Worm (Caenorhabditis elegans) whole organism, late embryonic: Measurements from ENCODE around the gene F41G3.3.

Source experiments
- C08G9.2 ChIP-seq: sonication (generic microtip); optimal IDR thresholded peaks from 2 replicates; lab custom pipeline; 2016; ENCODE audit warnings: mild to moderate bottlenecking, missing genetic modification characterization, moderate library complexity, missing compliant biosample characterization
- K09A11.1 ChIP-seq: sonication (generic microtip); optimal IDR thresholded peaks from 2 replicates; lab custom pipeline; 2017; ENCODE audit warnings: antibody characterized with exemption, mild to moderate bottlenecking, missing genetic modification characterization, missing compliant biosample characterization; ENCODE audit not compliant: insufficient read depth
- T23F11.4 ChIP-seq: fragments of 200-800 bp; sonication (Bioruptor generic); optimal IDR thresholded peaks from 2 replicates; lab custom pipeline; 2018; ENCODE audit warnings: mild to moderate bottlenecking, missing genetic modification characterization, missing compliant biosample characterization
- ahr-1 ChIP-seq: sonication (generic microtip); optimal IDR thresholded peaks from 2 replicates; lab custom pipeline; 2016; ENCODE audit warnings: missing genetic modification characterization, missing compliant biosample characterization
- ceh-18 ChIP-seq: sonication (generic microtip); optimal IDR thresholded peaks from 2 replicates; lab custom pipeline; 2016; ENCODE audit warnings: missing genetic modification characterization, missing compliant biosample characterization
- ceh-2 ChIP-seq: sonication (generic microtip); optimal IDR thresholded peaks from 2 replicates; lab custom pipeline; 2016; ENCODE audit warnings: missing genotype, missing genetic modification characterization, missing compliant biosample characterization
- ceh-31 ChIP-seq: sonication (generic microtip); optimal IDR thresholded peaks from 2 replicates; lab custom pipeline; 2016; ENCODE audit warnings: missing genetic modification characterization, missing compliant biosample characterization
- ceh-45 ChIP-seq: fragments of 200-800 bp; sonication (Bioruptor generic); IDR thresholded peaks from 2 replicates; pipeline ENCODE4 v1.3.6; 2022; ENCODE audit warnings: missing genetic modification reagents, missing genetic modification characterization, missing compliant biosample characterization
- ceh-48 ChIP-seq: sonication (generic microtip); optimal IDR thresholded peaks from 2 replicates; lab custom pipeline; 2016; ENCODE audit warnings: missing genetic modification characterization, inconsistent platforms, missing compliant biosample characterization
- che-1 ChIP-seq: sonication (generic microtip); optimal IDR thresholded peaks from 2 replicates; lab custom pipeline; 2016; ENCODE audit warnings: mild to moderate bottlenecking, missing genetic modification characterization, missing compliant biosample characterization
- dmd-4 ChIP-seq: sonication (generic microtip); optimal IDR thresholded peaks from 2 replicates; lab custom pipeline; 2016; ENCODE audit warnings: borderline replicate concordance, missing genetic modification characterization, missing compliant biosample characterization
- dve-1 ChIP-seq: sonication (generic microtip); optimal IDR thresholded peaks from 2 replicates; lab custom pipeline; 2017; ENCODE audit warnings: antibody characterized with exemption, mild to moderate bottlenecking, missing genetic modification characterization, missing compliant biosample characterization
- eyg-1 ChIP-seq: sonication (generic microtip); optimal IDR thresholded peaks from 2 replicates; lab custom pipeline; 2016; ENCODE audit warnings: missing genotype, missing genetic modification characterization, missing compliant biosample characterization
- fax-1 ChIP-seq: sonication (generic microtip); optimal IDR thresholded peaks from 2 replicates; lab custom pipeline; 2016; ENCODE audit warnings: missing genotype, missing genetic modification characterization, missing compliant biosample characterization
- hlh-13 ChIP-seq: fragments of 200-800 bp; sonication (Bioruptor generic); optimal IDR thresholded peaks from 2 replicates; lab custom pipeline; 2018; ENCODE audit warnings: mild to moderate bottlenecking, missing genetic modification characterization, missing compliant biosample characterization
- hlh-15 ChIP-seq: sonication (generic microtip); optimal IDR thresholded peaks from 2 replicates; lab custom pipeline; 2016; ENCODE audit warnings: missing genetic modification characterization, missing compliant biosample characterization
- hlh-8 ChIP-seq: sonication (generic microtip); optimal IDR thresholded peaks from 2 replicates; lab custom pipeline; 2016; ENCODE audit warnings: missing genotype, missing genetic modification characterization, missing compliant biosample characterization
- lin-11 ChIP-seq: fragments of 200-800 bp; sonication (Bioruptor generic); optimal IDR thresholded peaks from 2 replicates; lab custom pipeline; 2018; ENCODE audit warnings: mild to moderate bottlenecking, missing genetic modification characterization, missing compliant biosample characterization
- madf-2 ChIP-seq: sonication (generic microtip); optimal IDR thresholded peaks from 2 replicates; lab custom pipeline; 2017; ENCODE audit warnings: missing genetic modification characterization, missing compliant biosample characterization
- mec-3 ChIP-seq: sonication (generic microtip); optimal IDR thresholded peaks from 2 replicates; lab custom pipeline; 2016; ENCODE audit warnings: borderline replicate concordance, missing genetic modification characterization, missing compliant biosample characterization
- nhr-11 ChIP-seq: fragments of 150-350 bp; optimal IDR thresholded peaks from 2 replicates; lab custom pipeline; 2014; ENCODE audit warnings: missing biosample characterization, missing genetic modification characterization
- odd-2 ChIP-seq: sonication (generic microtip); optimal IDR thresholded peaks from 2 replicates; lab custom pipeline; 2017; ENCODE audit warnings: antibody characterized with exemption, mild to moderate bottlenecking, missing genetic modification characterization, missing compliant biosample characterization
- pag-3 ChIP-seq: sonication (generic microtip); optimal IDR thresholded peaks from 2 replicates; lab custom pipeline; 2016; ENCODE audit warnings: missing compliant biosample characterization, missing genetic modification characterization, borderline replicate concordance
- pat-9 ChIP-seq: fragments of 200-800 bp; sonication (Bioruptor generic); optimal IDR thresholded peaks from 2 replicates; lab custom pipeline; 2018; ENCODE audit warnings: mild to moderate bottlenecking, missing genetic modification characterization, moderate library complexity, missing compliant biosample characterization
- pax-1 ChIP-seq: fragments of 150-350 bp; optimal IDR thresholded peaks from 2 replicates; lab custom pipeline; 2014; ENCODE audit warnings: missing biosample characterization, missing genetic modification characterization
- pha-2 ChIP-seq: sonication (generic microtip); optimal IDR thresholded peaks from 2 replicates; lab custom pipeline; 2017; ENCODE audit warnings: mild to moderate bottlenecking, missing genetic modification characterization, missing compliant biosample characterization
- pha-4 ChIP-seq: fragments of 150-350 bp; optimal IDR thresholded peaks from 2 replicates; lab custom pipeline; 2018; ENCODE audit warnings: missing biosample characterization, missing genetic modification reagents, missing genetic modification characterization
- pqm-1 ChIP-seq: sonication (generic microtip); optimal IDR thresholded peaks from 2 replicates; lab custom pipeline; 2016; ENCODE audit warnings: missing genetic modification characterization, missing compliant biosample characterization
- sox-2 ChIP-seq: fragments of 200-800 bp; sonication (Bioruptor generic); IDR thresholded peaks from 2 replicates; pipeline ENCODE4 v1.3.6; 2022; ENCODE audit warnings: missing genetic modification reagents, missing genetic modification characterization, missing compliant biosample characterization
- sox-4 ChIP-seq: sonication (generic microtip); optimal IDR thresholded peaks from 2 replicates; lab custom pipeline; 2017; ENCODE audit warnings: mild to moderate bottlenecking, missing genetic modification characterization, inconsistent platforms, missing compliant biosample characterization
- tbx-2 ChIP-seq: sonication (generic microtip); optimal IDR thresholded peaks from 2 replicates; lab custom pipeline; 2016; ENCODE audit warnings: missing genetic modification characterization, missing compliant biosample characterization
- unc-3 ChIP-seq, 2 experiments: fragments of 200-800 bp in 1 of 2; sonication (Bioruptor generic) in 1 of 2; sonication (generic microtip) in 1 of 2; conservative IDR thresholded peaks in 1 of 2; optimal IDR thresholded peaks in 1 of 2; 2 replicates each; pipeline versions ENCODE4 v1.3.6 to Lab custom; 2016 to 2022; ENCODE audit warnings: missing compliant biosample characterization in 2 of 2, missing genetic modification characterization in 2 of 2, missing genetic modification reagents in 1 of 2
- unc-42 ChIP-seq: sonication (generic microtip); optimal IDR thresholded peaks from 2 replicates; lab custom pipeline; 2016; ENCODE audit warnings: missing genotype, missing genetic modification characterization, missing compliant biosample characterization

The F41G3.3 gene

ce11 chrII:6746404-6746803 is 9.9 kb upstream of the F41G3.3 start, which contains the start of gene F41G3.5:
Gene F41G3.5 (plus strand): TSS chrII:6746704.
- no peak for TF ChIP-seq odd-2 (tag; lab: Kevin White, UChicago)
- no peak for TF ChIP-seq mec-3
- no peak for TF ChIP-seq ceh-18
- TF ChIP-seq dmd-4 (tag; lab: Kevin White, UChicago): no peak
- TF ChIP-seq unc-3 (GFP tag; conservative IDR thresholded peaks at IDR 0.05; lab: Robert Waterston, UW): no peak
- TF ChIP-seq unc-3 (tag; optimal IDR thresholded peaks at IDR 0.05; lab: Kevin White, UChicago): no peak
- no peak for TF ChIP-seq K09A11.1 (tag; lab: Kevin White, UChicago)
- no peak for TF ChIP-seq sox-4 (tag; lab: Kevin White, UChicago)
- no peak for TF ChIP-seq fax-1 (tag; lab: Kevin White, UChicago)
- no peak for TF ChIP-seq ceh-31 (tag; lab: Kevin White, UChicago)
- no peak for TF ChIP-seq che-1 (tag; lab: Kevin White, UChicago)

ce11 chrII:6749422-6749821 is 6.9 kb upstream of the F41G3.3 start, which contains the start of gene F41G3.10:
Gene F41G3.10 (minus strand): TSS chrII:6749522.
- no peak for TF ChIP-seq pax-1 (tag; lab: Kevin White, UChicago)
- TF ChIP-seq fax-1 (tag; lab: Kevin White, UChicago): no peak
- no peak for TF ChIP-seq unc-42 (tag; lab: Kevin White, UChicago)
- TF ChIP-seq dve-1 (tag; lab: Kevin White, UChicago): no peak
- no peak for TF ChIP-seq ahr-1
- no peak for TF ChIP-seq che-1 (tag; lab: Kevin White, UChicago)
- TF ChIP-seq hlh-8 (tag; lab: Kevin White, UChicago): no peak
- no peak for TF ChIP-seq pat-9 (tag; lab: Kevin White, UChicago)
- TF ChIP-seq pag-3 (tag; lab: Kevin White, UChicago): no peak
- TF ChIP-seq ceh-45 (GFP tag; lab: Robert Waterston, UW): no peak
- no peak for TF ChIP-seq C08G9.2 (tag; lab: Kevin White, UChicago)

ce11 chrII:6750929-6751328 is 5.4 kb upstream of the F41G3.3 start, which contains the start of gene F41G3.20:
Gene F41G3.20 (minus strand): TSS chrII:6751029.
- no peak for TF ChIP-seq T23F11.4 (GFP tag; lab: Kevin White, UChicago)

DNA sequence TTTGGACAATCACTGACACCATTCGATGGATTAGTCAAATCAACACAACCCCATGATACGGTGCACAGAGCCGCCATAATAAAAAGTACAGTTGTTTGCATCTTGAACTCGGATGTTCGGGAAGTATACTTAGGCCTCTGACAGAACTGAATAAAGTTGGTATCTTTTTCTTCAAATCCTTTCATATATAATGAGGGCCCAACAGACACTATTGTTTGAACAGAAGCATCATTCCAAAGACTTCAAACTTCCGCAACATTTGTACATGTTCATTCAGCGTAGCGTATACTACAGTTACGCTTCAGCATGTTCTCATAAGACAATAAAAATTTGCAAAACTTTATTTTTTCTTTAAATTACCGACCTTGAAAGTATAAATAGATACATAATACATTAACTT is 4.3 kb upstream of the F41G3.3 start, which contains the start of gene F41G3.19:
F41G3.19 (minus strand) TSS at position 101 of the 400 bp plus-strand sequence.
- no peak for TF ChIP-seq pqm-1
- TF ChIP-seq ceh-48 (tag; lab: Kevin White, UChicago): no peak
- no peak for TF ChIP-seq tbx-2
- no peak for TF ChIP-seq ceh-2 (tag; lab: Kevin White, UChicago)
- TF ChIP-seq hlh-15 (tag; lab: Kevin White, UChicago): no peak
- no peak for TF ChIP-seq sox-2 (GFP tag; lab: Robert Waterston, UW)
- no peak for TF ChIP-seq pha-2
- TF ChIP-seq pha-4: no peak
- TF ChIP-seq lin-11: no peak
- TF ChIP-seq madf-2: no peak
- TF ChIP-seq nhr-11 (tag; lab: Kevin White, UChicago): no peak
- no peak for TF ChIP-seq eyg-1 (tag; lab: Kevin White, UChicago)

ce11 chrII:6752850-6753249 is 3.5 kb upstream of the F41G3.3 start, which contains the start of gene F41G3.21:
Gene F41G3.21 (minus strand): TSS chrII:6752950.
- TF ChIP-seq lin-11: no peak
- TF ChIP-seq ceh-48 (tag; lab: Kevin White, UChicago): no peak
- TF ChIP-seq ceh-18: no peak
- TF ChIP-seq pha-4: no peak
- TF ChIP-seq hlh-13 (GFP tag; lab: Kevin White, UChicago): no peak
- TF ChIP-seq pat-9 (tag; lab: Kevin White, UChicago): no peak
- no peak for TF ChIP-seq ceh-2 (tag; lab: Kevin White, UChicago)
- TF ChIP-seq, all 69 proteins: peak for 0
